Worm (Caenorhabditis elegans) whole organism, L1 larva: ENCODE measurements around the gene str-238.
A peak's percentile ranks its signal among the peaks of the same experiment; 100 is the strongest.

Experiments used
- irx-1 ChIP-seq: sonication (generic microtip); optimal IDR thresholded peaks from 2 replicates; lab custom pipeline; 2016; ENCODE audit warnings: missing genetic modification characterization, missing compliant biosample characterization
- skn-1 ChIP-seq: fragments of 150-350 bp; optimal IDR thresholded peaks from 2 replicates; lab custom pipeline; 2014; ENCODE audit warnings: missing biosample characterization, missing genetic modification characterization
- sptf-1 ChIP-seq: fragments of 150-350 bp; optimal IDR thresholded peaks from 2 replicates; lab custom pipeline; 2014; ENCODE audit warnings: missing biosample characterization, missing genetic modification characterization

ce11 chrV:773256-773655 lies 8.4 kb downstream of the str-238 start, which contains the start of gene sti-1:
- TF ChIP-seq irx-1 (tag; lab: Kevin White, UChicago) (peak; percentile 81), sptf-1 (tag; lab: Kevin White, UChicago) (no peak), skn-1 (tag; lab: Kevin White, UChicago) (peak; percentile 74)
